Worm (Caenorhabditis elegans): Measurements from ENCODE around the gene Y57E12AL.6.

DNA sequence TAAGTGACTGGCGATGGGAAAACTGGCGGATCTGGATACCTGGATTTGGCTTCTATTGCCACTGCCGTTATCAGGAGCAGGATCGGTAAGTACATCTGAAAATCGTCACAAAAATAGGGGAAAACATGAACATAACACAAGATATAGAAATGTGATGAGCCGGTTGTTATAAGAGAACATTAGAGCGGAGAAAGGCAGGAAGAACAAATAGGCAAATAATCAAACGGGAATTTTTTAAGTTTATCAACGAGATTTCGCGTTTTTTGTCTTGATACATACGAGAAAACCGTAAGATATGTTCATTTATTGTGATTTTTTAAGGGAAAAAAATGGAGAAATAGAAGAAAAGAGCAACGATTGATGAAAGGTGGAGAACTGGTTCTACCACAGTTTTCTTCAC, 5.0 kb upstream of the Y57E12AL.6 start, which contains the start of gene Y57E12AR.1:
- no peak for TF ChIP-seq ama-1 (optimal IDR thresholded peaks at IDR 0.05)
- no peak for TF ChIP-seq B0310.2 (tag; optimal IDR thresholded peaks at IDR 0.05)
- no peak for TF ChIP-seq scrt-1 (GFP tag; IDR thresholded peaks at IDR 0.05)
- no peak for TF ChIP-seq ceh-13 (GFP tag; optimal IDR thresholded peaks at IDR 0.05)
- no peak for TF ChIP-seq F13C5.2 (tag; optimal IDR thresholded peaks at IDR 0.05)
- TF ChIP-seq aly-1 (tag; optimal IDR thresholded peaks at IDR 0.05) = no peak
- no peak for TF ChIP-seq pes-1 (GFP tag; IDR thresholded peaks at IDR 0.05)
- no peak for TF ChIP-seq tra-4 (tag; optimal IDR thresholded peaks at IDR 0.05)
